Worm (Caenorhabditis elegans) whole organism, L3 larva: ENCODE measurements around the gene R11F4.2.
A peak's percentile ranks its signal among the peaks of the same experiment; 100 is the strongest.

ENCODE experiments used
- R02D3.7 ChIP-seq: fragments of 150-350 bp; optimal IDR thresholded peaks from 2 replicates; lab custom pipeline; 2014; ENCODE audit warnings: missing biosample characterization, missing genetic modification characterization
- ZK546.5 ChIP-seq: sonication (generic microtip); optimal IDR thresholded peaks from 2 replicates; lab custom pipeline; 2017; ENCODE audit warnings: missing biosample characterization, missing genetic modification characterization
- aly-2 ChIP-seq: fragments of 150-350 bp; optimal IDR thresholded peaks from 2 replicates; lab custom pipeline; 2014; ENCODE audit warnings: missing biosample characterization, missing genetic modification characterization
- ama-1 ChIP-seq: fragments of 150-350 bp; optimal IDR thresholded peaks from 2 replicates; lab custom pipeline; 2018
- ceh-16 ChIP-seq: sonication (generic microtip); optimal IDR thresholded peaks from 2 replicates; lab custom pipeline; 2017; ENCODE audit warnings: missing biosample characterization, missing genetic modification characterization
- ceh-28 ChIP-seq: fragments of 150-350 bp; optimal IDR thresholded peaks from 2 replicates; lab custom pipeline; 2014; ENCODE audit warnings: missing biosample characterization, missing genetic modification reagents, missing genetic modification characterization
- ceh-9 ChIP-seq: sonication (generic microtip); optimal IDR thresholded peaks from 2 replicates; lab custom pipeline; 2018; ENCODE audit warnings: missing biosample characterization, missing genetic modification characterization
- daf-12 ChIP-seq: fragments of 150-350 bp; optimal IDR thresholded peaks from 2 replicates; lab custom pipeline; 2014; ENCODE audit warnings: missing biosample characterization, missing genetic modification reagents, missing genetic modification characterization
- egl-27 ChIP-seq: sonication (generic microtip); optimal IDR thresholded peaks from 4 replicates; lab custom pipeline; 2017; ENCODE audit warnings: missing biosample characterization, missing genetic modification reagents, missing genetic modification characterization
- egl-5 ChIP-seq: fragments of 150-350 bp; optimal IDR thresholded peaks from 2 replicates; lab custom pipeline; 2017; ENCODE audit warnings: missing biosample characterization, missing genetic modification reagents, missing genetic modification characterization, inconsistent platforms
- elt-1 ChIP-seq: fragments of 150-350 bp; optimal IDR thresholded peaks from 2 replicates; lab custom pipeline; 2014; ENCODE audit warnings: missing biosample characterization, missing genetic modification characterization
- elt-2 ChIP-seq: sonication (generic microtip); optimal IDR thresholded peaks from 2 replicates; lab custom pipeline; 2016; ENCODE audit warnings: missing genetic modification reagents, mild to moderate bottlenecking, missing genetic modification characterization, missing compliant biosample characterization
- eor-1 ChIP-seq, 2 experiments: fragments of 150-350 bp; optimal IDR thresholded peaks; 2 replicates each; lab custom pipeline; 2014 to 2018; ENCODE audit warnings: missing biosample characterization in 2 of 2, missing genetic modification characterization in 2 of 2
- fkh-10 ChIP-seq: sonication (generic microtip); optimal IDR thresholded peaks from 2 replicates; lab custom pipeline; 2017; ENCODE audit warnings: missing biosample characterization, missing genetic modification reagents, missing genetic modification characterization
- hmg-11 ChIP-seq: sonication (generic microtip); optimal IDR thresholded peaks from 2 replicates; lab custom pipeline; 2016; ENCODE audit warnings: missing genetic modification characterization, missing compliant biosample characterization
- jun-1 ChIP-seq: fragments of 150-350 bp; optimal IDR thresholded peaks from 2 replicates; lab custom pipeline; 2014; ENCODE audit warnings: missing biosample characterization, missing genetic modification reagents, missing genetic modification characterization
- mdl-1 ChIP-seq: fragments of 150-350 bp; optimal IDR thresholded peaks from 2 replicates; lab custom pipeline; 2014; ENCODE audit warnings: missing biosample characterization, missing genetic modification characterization
- nfya-1 ChIP-seq: sonication (generic microtip); optimal IDR thresholded peaks from 2 replicates; lab custom pipeline; 2017; ENCODE audit warnings: missing genetic modification characterization, mild to moderate bottlenecking, missing compliant biosample characterization, antibody characterized with exemption, moderate library complexity; ENCODE audit not compliant: insufficient read depth
- nhr-11 ChIP-seq: fragments of 150-350 bp; optimal IDR thresholded peaks from 2 replicates; lab custom pipeline; 2014; ENCODE audit warnings: missing biosample characterization, missing genetic modification characterization
- nhr-25 ChIP-seq: sonication (generic microtip); optimal IDR thresholded peaks from 2 replicates; lab custom pipeline; 2017; ENCODE audit warnings: missing biosample characterization, missing genetic modification characterization
- nhr-28 ChIP-seq: fragments of 150-350 bp; optimal IDR thresholded peaks from 2 replicates; lab custom pipeline; 2014; ENCODE audit warnings: missing biosample characterization, missing genetic modification characterization
- nhr-43 ChIP-seq: sonication (generic microtip); optimal IDR thresholded peaks from 2 replicates; lab custom pipeline; 2016; ENCODE audit warnings: mild to moderate bottlenecking, missing genetic modification characterization, missing compliant biosample characterization; ENCODE audit not compliant: poor library complexity, severe bottlenecking
- nhr-67 ChIP-seq: fragments of 150-350 bp; optimal IDR thresholded peaks from 2 replicates; lab custom pipeline; 2014; ENCODE audit warnings: missing biosample characterization, missing genetic modification characterization
- nhr-76 ChIP-seq: fragments of 150-350 bp; sonication (generic microtip); optimal IDR thresholded peaks from 5 replicates; lab custom pipeline; 2014; ENCODE audit warnings: missing biosample characterization, missing genetic modification characterization
- nhr-77 ChIP-seq: fragments of 150-350 bp; optimal IDR thresholded peaks from 2 replicates; lab custom pipeline; 2014; ENCODE audit warnings: missing biosample characterization, missing genetic modification characterization
- pha-4 ChIP-seq: fragments of 150-350 bp; optimal IDR thresholded peaks from 2 replicates; lab custom pipeline; 2014; ENCODE audit warnings: missing biosample characterization, missing genetic modification reagents, missing genetic modification characterization
- pqm-1 ChIP-seq: fragments of 150-350 bp; optimal IDR thresholded peaks from 2 replicates; lab custom pipeline; 2017; ENCODE audit warnings: missing biosample characterization, missing genetic modification characterization, inconsistent platforms
- sea-2 ChIP-seq: fragments of 150-350 bp; sonication (generic microtip); optimal IDR thresholded peaks from 4 replicates; lab custom pipeline; 2014; ENCODE audit warnings: missing biosample characterization, missing genetic modification reagents, missing genetic modification characterization
- skn-1 ChIP-seq: fragments of 150-350 bp; optimal IDR thresholded peaks from 2 replicates; lab custom pipeline; 2014; ENCODE audit warnings: missing biosample characterization, missing genetic modification characterization
- snpc-4 ChIP-seq: fragments of 150-350 bp; optimal IDR thresholded peaks from 2 replicates; lab custom pipeline; 2014; ENCODE audit warnings: missing biosample characterization, missing genetic modification characterization
- unc-39 ChIP-seq: sonication (generic microtip); optimal IDR thresholded peaks from 4 replicates; lab custom pipeline; 2017; ENCODE audit warnings: missing biosample characterization, missing genetic modification characterization
- unc-62 ChIP-seq: fragments of 150-350 bp; sonication (generic microtip); optimal IDR thresholded peaks from 4 replicates; lab custom pipeline; 2014; ENCODE audit warnings: missing biosample characterization, missing genetic modification reagents, missing genetic modification characterization
- zag-1 ChIP-seq: fragments of 150-350 bp; optimal IDR thresholded peaks from 2 replicates; lab custom pipeline; 2014; ENCODE audit warnings: missing biosample characterization, missing genetic modification characterization
- ztf-11 ChIP-seq: fragments of 150-350 bp; optimal IDR thresholded peaks from 2 replicates; lab custom pipeline; 2014; ENCODE audit warnings: missing biosample characterization, missing genetic modification characterization

The R11F4.2 gene

ce11 chrII:4068141-4068540 is 14.7 kb upstream of the R11F4.2 start:
- no peak for TF ChIP-seq zag-1 (tag; lab: Kevin White, UChicago)
- TF ChIP-seq ceh-9 (tag; lab: Kevin White, UChicago): no peak
- TF ChIP-seq egl-5: no peak
- TF ChIP-seq nhr-67 (tag; lab: Kevin White, UChicago): no peak
- TF ChIP-seq, all 47 proteins: peak for 0

- TF ChIP-seq zag-1 (tag; lab: Kevin White, UChicago): no peak
- TF ChIP-seq nhr-25 (tag; lab: Kevin White, UChicago): no peak
These were observed 11.8 kb upstream of the R11F4.2 start for ce11 chrII:4071075-4071474.

ce11 chrII:4074710-4075109 is 8.1 kb upstream of the R11F4.2 start:
- TF ChIP-seq nfya-1 (tag; lab: Kevin White, UChicago): peak; percentile 83
- TF ChIP-seq ceh-9 (tag; lab: Kevin White, UChicago): no peak
- TF ChIP-seq R02D3.7 (tag; lab: Kevin White, UChicago): no peak

- TF ChIP-seq aly-2: no peak
- TF ChIP-seq hmg-11 (tag; lab: Kevin White, UChicago): no peak
- TF ChIP-seq nhr-11 (tag; lab: Kevin White, UChicago): no peak
- no peak for TF ChIP-seq zag-1 (tag; lab: Kevin White, UChicago)
- no peak for TF ChIP-seq snpc-4 (tag; lab: Kevin White, UChicago)
- TF ChIP-seq eor-1 (tag; optimal IDR thresholded peaks at IDR 0.05; lab: Kevin White, UChicago): no peak
- TF ChIP-seq ceh-16 (tag; lab: Kevin White, UChicago): no peak
- no peak for TF ChIP-seq R02D3.7 (tag; lab: Kevin White, UChicago)
- no peak for TF ChIP-seq nhr-76
- TF ChIP-seq ztf-11 (tag; lab: Kevin White, UChicago): no peak
- no peak for TF ChIP-seq fkh-10
- TF ChIP-seq skn-1: no peak
- no peak for TF ChIP-seq ama-1 (lab: Kevin White, UChicago)
- TF ChIP-seq nhr-67 (tag; lab: Kevin White, UChicago): no peak
- TF ChIP-seq sea-2 (GFP tag; lab: Kevin White, UChicago): no peak
These were observed 1.7 kb upstream of the R11F4.2 start for ce11 chrII:4081141-4081540.

ce11 chrII:4081891-4082290 is 963 bp upstream of the R11F4.2 start:
- no peak for TF ChIP-seq jun-1 (tag; lab: Kevin White, UChicago)
- no peak for TF ChIP-seq snpc-4 (tag; lab: Kevin White, UChicago)
- no peak for TF ChIP-seq pqm-1 (tag; lab: Kevin White, UChicago)
- no peak for TF ChIP-seq elt-2 (tag; lab: Kevin White, UChicago)
- TF ChIP-seq nhr-25 (tag; lab: Kevin White, UChicago): no peak
- no peak for TF ChIP-seq daf-12 (tag; lab: Kevin White, UChicago)
- no peak for TF ChIP-seq nhr-28
- TF ChIP-seq unc-39: no peak
- TF ChIP-seq nhr-76: no peak
- no peak for TF ChIP-seq ceh-28
- TF ChIP-seq ceh-9 (tag; lab: Kevin White, UChicago): no peak
- TF ChIP-seq elt-1: no peak
- TF ChIP-seq fkh-10: no peak
- no peak for TF ChIP-seq eor-1 (tag; optimal IDR thresholded peaks at IDR 0.05; lab: Kevin White, UChicago)
- no peak for TF ChIP-seq unc-62
- TF ChIP-seq ama-1 (lab: Kevin White, UChicago): no peak
- TF ChIP-seq egl-27 (tag; lab: Kevin White, UChicago): no peak
- no peak for TF ChIP-seq skn-1
- no peak for TF ChIP-seq nhr-43 (tag; lab: Kevin White, UChicago)
- TF ChIP-seq hmg-11 (tag; lab: Kevin White, UChicago): no peak

ce11 chrII:4085601-4086000 is 2.7 kb downstream of the R11F4.2 start:
- TF ChIP-seq ztf-11 (tag; lab: Kevin White, UChicago) (no peak), sea-2 (GFP tag; lab: Kevin White, UChicago) (no peak), ZK546.5 (tag; lab: Kevin White, UChicago) (no peak), mdl-1 (tag; lab: Kevin White, UChicago) (no peak), pha-4 (tag; lab: Kevin White, UChicago) (no peak), nhr-25 (tag; lab: Kevin White, UChicago) (no peak), nhr-77 (tag; lab: Kevin White, UChicago) (no peak), unc-62 (no peak), elt-1 (no peak)
